Worm (Caenorhabditis elegans): Measurements from ENCODE around the gene C15H9.11.

C15H9.11 gene

ce11 chrX:6134423-6134822, 31.2 kb upstream of the C15H9.11 start:
- TF ChIP-seq madf-3 (GFP tag; IDR thresholded peaks at IDR 0.05): 0 out of 2 replicates have a peak, but pooled peaks have one; percentile 35
- peak; percentile 92 for TF ChIP-seq zfh-2 (GFP tag; conservative IDR thresholded peaks at IDR 0.05)
- TF ChIP-seq T26A5.8 (tag; optimal IDR thresholded peaks at IDR 0.05): no peak
- peak; percentile 47 for TF ChIP-seq egrh-3 (GFP tag; IDR thresholded peaks at IDR 0.05)
- no peak for TF ChIP-seq zim-3 (tag; optimal IDR thresholded peaks at IDR 0.05)

- TF ChIP-seq zim-3 (tag; optimal IDR thresholded peaks at IDR 0.05) (no peak), mes-4 (tag; optimal IDR thresholded peaks at IDR 0.05) (no peak), lin-40 (tag; optimal IDR thresholded peaks at IDR 0.05) (peak; percentile 2), B0336.3 (GFP tag; IDR thresholded peaks at IDR 0.05) (peak; percentile 47; the same call in 1 of the 2 replicates), let-607 (tag; optimal IDR thresholded peaks at IDR 0.05) (peak in 1 of 2 experiments; percentile 12), nfyb-1 (GFP tag; IDR thresholded peaks at IDR 0.05) (no peak), snpc-1.3 (tag; optimal IDR thresholded peaks at IDR 0.05; ENCODE audit: insufficient read depth) (no peak), hmg-20 (GFP tag; IDR thresholded peaks at IDR 0.05) (no peak), nhr-80 (tag; optimal IDR thresholded peaks at IDR 0.05) (peak; percentile 88), ceh-58 (GFP tag; IDR thresholded peaks at IDR 0.05) (no peak), C06A6.2 (GFP tag; conservative IDR thresholded peaks at IDR 0.05) (no peak), dox-1 (GFP tag; IDR thresholded peaks at IDR 0.05) (peak; percentile 41; the same call in 1 of the 2 replicates), F37B4.10 (GFP tag; IDR thresholded peaks at IDR 0.05) (no peak), madf-3 (GFP tag; IDR thresholded peaks at IDR 0.05) (no peak), C17E4.6 (GFP tag; IDR thresholded peaks at IDR 0.05) (no peak), atf-7 (tag; optimal IDR thresholded peaks at IDR 0.05) (peak; percentile 51), zfh-2 (GFP tag; conservative IDR thresholded peaks at IDR 0.05) (no peak), ets-4 (GFP tag; optimal IDR thresholded peaks at IDR 0.05) (no peak), nhr-27 (tag; optimal IDR thresholded peaks at IDR 0.05) (no peak), ztf-18 (tag; optimal IDR thresholded peaks at IDR 0.05) (no peak)
These were observed 26.1 kb upstream of the C15H9.11 start for ce11 chrX:6129277-6129676.

- TF ChIP-seq bed-1 (GFP tag; IDR thresholded peaks at IDR 0.05) (no peak), B0336.3 (GFP tag; IDR thresholded peaks at IDR 0.05) (no peak), hmg-20 (GFP tag; IDR thresholded peaks at IDR 0.05) (no peak), mxl-1 (tag; optimal IDR thresholded peaks at IDR 0.05) (no peak), somi-1 (GFP tag; optimal IDR thresholded peaks at IDR 0.05) (no peak), let-526 (GFP tag; IDR thresholded peaks at IDR 0.05) (no peak)
These were observed 25.6 kb upstream of the C15H9.11 start for ce11 chrX:6128773-6129172.

ce11 chrX:6128225-6128686, 25.1 kb upstream of the C15H9.11 start, which contains the start of gene C15H9.9:
Gene C15H9.9, minus strand, starts transcription at chrX:6128275.
- no peak for TF ChIP-seq tbp1 (GFP tag; optimal IDR thresholded peaks at IDR 0.05)
- TF ChIP-seq zfh-2 (GFP tag; conservative IDR thresholded peaks at IDR 0.05): peak; percentile 53
- TF ChIP-seq dox-1 (GFP tag; IDR thresholded peaks at IDR 0.05): peak; percentile 51; the same call in 1 of the 2 replicates
- peak; percentile 34 for TF ChIP-seq nhr-80 (tag; optimal IDR thresholded peaks at IDR 0.05)
- no peak for TF ChIP-seq pbrm-1 (GFP tag; IDR thresholded peaks at IDR 0.05)
- TF ChIP-seq nfyb-1 (GFP tag; IDR thresholded peaks at IDR 0.05): peak; percentile 63; the same call in 1 of the 2 replicates
- TF ChIP-seq lag-1 (GFP tag; IDR thresholded peaks at IDR 0.05): no peak
- TF ChIP-seq chd-7 (tag; optimal IDR thresholded peaks at IDR 0.05): peak; percentile 2
- TF ChIP-seq cebp-1 (GFP tag; IDR thresholded peaks at IDR 0.05): no peak
- peak; percentile 38 for TF ChIP-seq cebp-1 (tag; optimal IDR thresholded peaks at IDR 0.05)
- 0 out of 2 replicates have a peak, but pooled peaks have one; percentile 22 for TF ChIP-seq C17E4.6 (GFP tag; IDR thresholded peaks at IDR 0.05)

- no peak for TF ChIP-seq dox-1 (GFP tag; IDR thresholded peaks at IDR 0.05)
- no peak for TF ChIP-seq nhr-179 (tag; optimal IDR thresholded peaks at IDR 0.05)
- TF ChIP-seq lin-54 (GFP tag; optimal IDR thresholded peaks at IDR 0.05): no peak
- no peak for TF ChIP-seq lin-26 (GFP tag; IDR thresholded peaks at IDR 0.05)
- no peak for TF ChIP-seq dpff-1 (tag; optimal IDR thresholded peaks at IDR 0.05)
- TF ChIP-seq zim-3 (tag; optimal IDR thresholded peaks at IDR 0.05): no peak
- no peak for TF ChIP-seq nfyb-1 (GFP tag; IDR thresholded peaks at IDR 0.05)
- no peak for TF ChIP-seq F10E7.11 (tag; optimal IDR thresholded peaks at IDR 0.05)
- no peak for TF ChIP-seq ceh-79 (tag; optimal IDR thresholded peaks at IDR 0.05)
- TF ChIP-seq dpl-1 (GFP tag; optimal IDR thresholded peaks at IDR 0.05): no peak
- TF ChIP-seq lsl-1 (GFP tag; optimal IDR thresholded peaks at IDR 0.05): no peak
- TF ChIP-seq mel-28 (tag; optimal IDR thresholded peaks at IDR 0.05; ENCODE audit: borderline replicate concordance): no peak
- no peak for TF ChIP-seq atf-7 (tag; optimal IDR thresholded peaks at IDR 0.05)
These were observed 18.8 kb upstream of the C15H9.11 start, which contains the start of gene nnt-1 for ce11 chrX:6122026-6122425. Gene nnt-1, plus strand, starts transcription at chrX:6122311.

Measured in whole organism, young adult.